Worm (Caenorhabditis elegans): ENCODE data around the gene C49C8.8.

- TF ChIP-seq Y22D7AL.16 (tag; optimal IDR thresholded peaks at IDR 0.05) (no peak), pha-4 (tag; optimal IDR thresholded peaks at IDR 0.05) (no peak)
Observed at ce11 chrIV:8608934-8609333, 43.0 kb upstream of the C49C8.8 start, which contains the start of gene F42A9.6.
